Fruit fly (Drosophila melanogaster): ENCODE data around the gene Pdf.

Pdf gene

dm6 chr3R:26409780-26410179 lies 46.2 kb downstream of the Pdf start (continued):
- TF ChIP-seq CG8290 (GFP tag; optimal IDR thresholded peaks at IDR 0.05) (no peak), CG8290 (tag; optimal IDR thresholded peaks at IDR 0.05) (no peak), CG1792 (GFP tag; optimal IDR thresholded peaks at IDR 0.05) (no peak), CG9817 (tag; optimal IDR thresholded peaks at IDR 0.05) (peak; percentile 5), Meics (GFP tag; optimal IDR thresholded peaks at IDR 0.05) (peak; percentile 21), Ptx1 (GFP tag; IDR thresholded peaks at IDR 0.05) (peak; percentile 62), gem (tag; optimal IDR thresholded peaks at IDR 0.05) (peak; percentile 37), CG14667 (GFP tag; IDR thresholded peaks at IDR 0.05) (peak; percentile 42; the same call in 1 of the 2 replicates), seq (GFP tag; IDR thresholded peaks at IDR 0.05) (no peak), Adf1 (GFP tag; IDR thresholded peaks at IDR 0.05) (no peak), Antp (GFP tag; optimal IDR thresholded peaks at IDR 0.05) (no peak), phol (tag; optimal IDR thresholded peaks at IDR 0.05) (no peak), NC2α (GFP tag; optimal IDR thresholded peaks at IDR 0.05) (no peak), vfl (GFP tag; optimal IDR thresholded peaks at IDR 0.05) (no peak), B-H1 (GFP tag; IDR thresholded peaks at IDR 0.05) (0 out of 3 replicates have a peak, but pooled peaks have one; percentile 15), otp (GFP tag; IDR thresholded peaks at IDR 0.05) (no peak), stc (GFP tag; IDR thresholded peaks at IDR 0.05) (peak; percentile 60; the same call in 1 of the 2 replicates), sim (GFP tag; IDR thresholded peaks at IDR 0.05) (no peak), caup (GFP tag; optimal IDR thresholded peaks at IDR 0.05; ENCODE audit: severe bottlenecking) (no peak), Rfx (GFP tag; IDR thresholded peaks at IDR 0.05) (0 out of 2 replicates have a peak, but pooled peaks have one; percentile 21), zf30C (GFP tag; optimal IDR thresholded peaks at IDR 0.05) (no peak), Xbp1 (GFP tag; optimal IDR thresholded peaks at IDR 0.05) (no peak), CG12744 (GFP tag; optimal IDR thresholded peaks at IDR 0.05) (no peak), E2f1 (GFP tag; IDR thresholded peaks at IDR 0.05) (peak; percentile 45; the same call in 1 of the 2 replicates), Blimp-1 (GFP tag; optimal IDR thresholded peaks at IDR 0.05) (no peak), danr (GFP tag; IDR thresholded peaks at IDR 0.05) (peak; percentile 32; the same call in 1 of the 2 replicates), Eip74EF (GFP tag; optimal IDR thresholded peaks at IDR 0.05) (no peak), al (GFP tag; IDR thresholded peaks at IDR 0.05) (0 out of 2 replicates have a peak, but pooled peaks have one; percentile 9), gcm (GFP tag; optimal IDR thresholded peaks at IDR 0.05) (no peak), dmrt99B (tag; optimal IDR thresholded peaks at IDR 0.05) (peak; percentile 71), fd96Cb (tag; optimal IDR thresholded peaks at IDR 0.05) (peak; percentile 15), Ets65A (GFP tag) (no peak), CG1603 (tag; optimal IDR thresholded peaks at IDR 0.05) (no peak), CG31441 (GFP tag; IDR thresholded peaks at IDR 0.05) (peak; percentile 34; the same call in 1 of the 2 replicates), Drgx (GFP tag; IDR thresholded peaks at IDR 0.05) (peak; percentile 73), Sry-δ (GFP tag; optimal IDR thresholded peaks at IDR 0.05) (no peak), tio (GFP tag; optimal IDR thresholded peaks at IDR 0.05) (no peak), CG30431 (GFP tag; optimal IDR thresholded peaks at IDR 0.05) (no peak), Hmx (GFP tag; optimal IDR thresholded peaks at IDR 0.05) (no peak), CG6813 (GFP tag; optimal IDR thresholded peaks at IDR 0.05) (no peak), Aef1 (GFP tag; IDR thresholded peaks at IDR 0.05) (no peak), ase (GFP tag; IDR thresholded peaks at IDR 0.05) (peak; percentile 47; the same call in 1 of the 3 replicates), sr (GFP tag; IDR thresholded peaks at IDR 0.05) (no peak), CG17359 (tag; optimal IDR thresholded peaks at IDR 0.05) (no peak), wor (GFP tag; IDR thresholded peaks at IDR 0.05) (no peak), Chrac-16 (GFP tag; optimal IDR thresholded peaks at IDR 0.05) (no peak), sisA (GFP tag; IDR thresholded peaks at IDR 0.05) (0 out of 2 replicates have a peak, but pooled peaks have one; percentile 37), dysf (GFP tag; IDR thresholded peaks at IDR 0.05) (peak; percentile 71; the same call in 2 of the 3 replicates), H15 (GFP tag; IDR thresholded peaks at IDR 0.05) (0 out of 3 replicates have a peak, but pooled peaks have one; percentile 43)

All from whole organism, embryonic.